Fruit fly (Drosophila melanogaster): Measurements from ENCODE around the gene Snmp1.

The Snmp1 gene

dm6 chr3R:21138220-21138754, 29.7 kb downstream of the Snmp1 start, which contains the start of gene meigo (continued):
- no peak for TF ChIP-seq Asciz (GFP tag; optimal IDR thresholded peaks at IDR 0.05)
- peak; percentile 86 for TF ChIP-seq CG12391 (tag; optimal IDR thresholded peaks at IDR 0.05)
- peak; percentile 68 for TF ChIP-seq CG10543 (GFP tag; optimal IDR thresholded peaks at IDR 0.05)
- no peak for TF ChIP-seq h (optimal IDR thresholded peaks at IDR 0.05)
- no peak for TF ChIP-seq usp (GFP tag; optimal IDR thresholded peaks at IDR 0.05)
- TF ChIP-seq Sry-δ (GFP tag; optimal IDR thresholded peaks at IDR 0.05), result peak; percentile 59
- TF ChIP-seq lov (optimal IDR thresholded peaks at IDR 0.05), result no peak
- TF ChIP-seq lov (GFP tag; IDR thresholded peaks at IDR 0.05), result no peak
- TF ChIP-seq stc (GFP tag; IDR thresholded peaks at IDR 0.05), result no peak
- TF ChIP-seq klu (GFP tag; IDR thresholded peaks at IDR 0.05), result peak; percentile 99
- TF ChIP-seq CG10274 (GFP tag; optimal IDR thresholded peaks at IDR 0.05), result peak; percentile 9
- TF ChIP-seq TFAM (GFP tag; optimal IDR thresholded peaks at IDR 0.05), result no peak
- 0 out of 3 replicates have a peak, but pooled peaks have one; percentile 23 for TF ChIP-seq jigr1 (GFP tag; IDR thresholded peaks at IDR 0.05)
- TF ChIP-seq ind (GFP tag; optimal IDR thresholded peaks at IDR 0.05), result peak; percentile 70
- no peak for TF ChIP-seq CG8765 (GFP tag; IDR thresholded peaks at IDR 0.05)
- no peak for TF ChIP-seq CG12071 (GFP tag; optimal IDR thresholded peaks at IDR 0.05)
- peak; percentile 77 for TF ChIP-seq sob (GFP tag; IDR thresholded peaks at IDR 0.05)
- TF ChIP-seq CG17328 (GFP tag; IDR thresholded peaks at IDR 0.05), result no peak; the same call in 1 of the 2 replicates
- peak; percentile 49 for TF ChIP-seq CG18476 (GFP tag; optimal IDR thresholded peaks at IDR 0.05)
- peak; percentile 45; the same call in 1 of the 2 replicates for TF ChIP-seq al (GFP tag; IDR thresholded peaks at IDR 0.05)
- peak in 1 of 2 experiments; percentile 65 for TF ChIP-seq Pdp1 (GFP tag; optimal IDR thresholded peaks at IDR 0.05)
- TF ChIP-seq Ravus (GFP tag; IDR thresholded peaks at IDR 0.05), result no peak
- peak; percentile 43; the same call in 1 of the 2 replicates for TF ChIP-seq peb (GFP tag; IDR thresholded peaks at IDR 0.05)
- peak; percentile 91 for TF ChIP-seq Med (GFP tag)
- TF ChIP-seq btn (GFP tag; optimal IDR thresholded peaks at IDR 0.05), result no peak
- no peak for TF ChIP-seq Neu2 (GFP tag; optimal IDR thresholded peaks at IDR 0.05; ENCODE audit: borderline replicate concordance)
- TF ChIP-seq sr (GFP tag; IDR thresholded peaks at IDR 0.05), result peak; percentile 97
- TF ChIP-seq gcm2 (GFP tag; optimal IDR thresholded peaks at IDR 0.05), result no peak
- TF ChIP-seq Oli (tag; optimal IDR thresholded peaks at IDR 0.05), result peak; percentile 53
- TF ChIP-seq CG11560 (tag; IDR thresholded peaks at IDR 0.05), result peak; percentile 83; the same call in 2 of the 3 replicates
- TF ChIP-seq CG3847 (GFP tag; IDR thresholded peaks at IDR 0.05), result peak; percentile 72
- TF ChIP-seq CG10462 (GFP tag; optimal IDR thresholded peaks at IDR 0.05), result no peak
- 0 out of 2 replicates have a peak, but pooled peaks have one; percentile 27 for TF ChIP-seq E2f1 (GFP tag; IDR thresholded peaks at IDR 0.05)
- TF ChIP-seq CG17912 (GFP tag; optimal IDR thresholded peaks at IDR 0.05), result no peak
- TF ChIP-seq CG12104 (GFP tag; optimal IDR thresholded peaks at IDR 0.05), result peak; percentile 21
- TF ChIP-seq ttk (GFP tag; IDR thresholded peaks at IDR 0.05), result no peak
- TF ChIP-seq bowl (GFP tag; IDR thresholded peaks at IDR 0.05), result no peak
- no peak for TF ChIP-seq abd-A (tag; optimal IDR thresholded peaks at IDR 0.05)
- TF ChIP-seq HmgZ (tag; optimal IDR thresholded peaks at IDR 0.05), result peak; percentile 83
- peak; percentile 59 for TF ChIP-seq BEAF-32 (GFP tag; optimal IDR thresholded peaks at IDR 0.05)
- TF ChIP-seq Dip2 (GFP tag; IDR thresholded peaks at IDR 0.05), result no peak
- TF ChIP-seq hth (optimal IDR thresholded peaks at IDR 0.05), result no peak
- TF ChIP-seq CG7357 (GFP tag; IDR thresholded peaks at IDR 0.05), result 0 out of 3 replicates have a peak, but pooled peaks have one; percentile 31
- peak; percentile 31 for TF ChIP-seq nom (GFP tag; optimal IDR thresholded peaks at IDR 0.05)
- peak; percentile 74 for TF ChIP-seq CG30020 (tag; optimal IDR thresholded peaks at IDR 0.05)
- TF ChIP-seq wdn (GFP tag; IDR thresholded peaks at IDR 0.05), result no peak
- TF ChIP-seq ken (GFP tag; IDR thresholded peaks at IDR 0.05), result no peak
- no peak for TF ChIP-seq Doc3 (GFP tag; IDR thresholded peaks at IDR 0.05; ENCODE audit: partially characterized antibody)
- TF ChIP-seq CG17802 (tag; optimal IDR thresholded peaks at IDR 0.05), result no peak
- peak; percentile 25 for TF ChIP-seq Dad (GFP tag; optimal IDR thresholded peaks at IDR 0.05)
- TF ChIP-seq CG15269 (tag; optimal IDR thresholded peaks at IDR 0.05), result no peak
- TF ChIP-seq E2f2 (GFP tag; IDR thresholded peaks at IDR 0.05), result peak; percentile 91
